Fruit fly (Drosophila melanogaster): Measurements from ENCODE around the gene CG15570.

Gene CG15570

DNA sequence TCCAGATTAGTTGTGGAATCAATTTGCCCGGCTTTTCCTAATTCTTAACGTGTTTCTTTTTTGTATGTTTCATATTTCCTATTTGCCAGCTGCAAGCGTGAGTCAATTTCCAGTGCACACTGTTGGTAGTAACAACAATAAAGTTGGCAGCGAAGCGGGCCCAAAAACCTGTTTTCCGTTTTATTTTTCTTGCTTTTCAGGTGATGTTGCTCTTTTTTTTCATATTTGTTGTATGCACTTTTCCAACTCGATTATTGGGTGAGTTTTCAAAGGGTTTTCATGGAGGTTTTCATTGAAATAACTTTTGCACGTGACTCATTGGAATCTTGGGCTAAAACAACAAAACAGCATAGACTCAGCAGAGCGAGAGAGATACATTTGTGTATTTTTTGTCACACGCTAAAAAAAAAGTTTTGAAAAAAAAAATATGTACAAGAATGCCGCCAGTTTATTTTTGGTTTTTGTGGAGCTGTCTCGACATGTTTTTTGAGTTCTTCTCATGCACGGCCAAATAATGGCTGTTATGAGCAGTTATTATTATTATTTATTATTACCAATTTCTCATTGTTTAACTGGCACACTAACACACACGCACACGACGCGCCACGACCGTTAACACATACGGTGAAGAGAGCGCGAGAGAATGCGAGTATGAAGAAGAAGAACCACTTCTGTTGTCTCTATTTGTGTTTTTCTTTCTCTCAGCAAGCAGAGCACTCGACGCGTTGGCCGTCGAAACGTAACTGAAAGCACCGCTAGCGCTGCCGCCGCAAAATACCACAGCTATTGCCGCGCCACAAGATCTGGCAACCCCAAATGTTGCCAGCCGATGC, 12.4 kb upstream of the CG15570 start, which contains the start of gene Fas2:
Gene Fas2, minus strand, starts transcription at position 748 of the 833 bp plus-strand sequence.
- TF ChIP-seq CG11617 (GFP tag; optimal IDR thresholded peaks at IDR 0.05) = peak; percentile 30
- TF ChIP-seq kay (GFP tag; ENCODE audit: borderline replicate concordance) = peak; percentile 61
- peak; percentile 15 for TF ChIP-seq CG33017 (tag; optimal IDR thresholded peaks at IDR 0.05)
- TF ChIP-seq Crg-1 (GFP tag; optimal IDR thresholded peaks at IDR 0.05) = no peak
- TF ChIP-seq CG1620 (GFP tag; optimal IDR thresholded peaks at IDR 0.05) = peak; percentile 50
- peak; percentile 40 for TF ChIP-seq pad (GFP tag; optimal IDR thresholded peaks at IDR 0.05)
- TF ChIP-seq bab1 (GFP tag; optimal IDR thresholded peaks at IDR 0.05) = peak; percentile 64
- TF ChIP-seq ovo (GFP tag; optimal IDR thresholded peaks at IDR 0.05) = peak; percentile 20
- TF ChIP-seq CG7101 (tag; optimal IDR thresholded peaks at IDR 0.05) = peak; percentile 74
- no peak for TF ChIP-seq cic (GFP tag; optimal IDR thresholded peaks at IDR 0.05)
- TF ChIP-seq Hr96 (GFP tag; optimal IDR thresholded peaks at IDR 0.05) = peak; percentile 50
- TF ChIP-seq cnc (optimal IDR thresholded peaks at IDR 0.05) = no peak
- no peak for TF ChIP-seq toe (GFP tag; optimal IDR thresholded peaks at IDR 0.05)
- no peak for TF ChIP-seq CG7045 (GFP tag; optimal IDR thresholded peaks at IDR 0.05)
- TF ChIP-seq Clk (GFP tag; optimal IDR thresholded peaks at IDR 0.05) = no peak
- no peak for TF ChIP-seq CG12768 (GFP tag; optimal IDR thresholded peaks at IDR 0.05)
- TF ChIP-seq CG14711 (tag; optimal IDR thresholded peaks at IDR 0.05) = peak; percentile 53
- peak; percentile 65 for TF ChIP-seq Mnt (GFP tag; optimal IDR thresholded peaks at IDR 0.05)
- TF ChIP-seq tj (GFP tag; optimal IDR thresholded peaks at IDR 0.05) = peak; percentile 56
- TF ChIP-seq CG5204 (GFP tag; optimal IDR thresholded peaks at IDR 0.05) = no peak

- TF ChIP-seq cic (GFP tag; optimal IDR thresholded peaks at IDR 0.05) (no peak), cnc (optimal IDR thresholded peaks at IDR 0.05) (no peak)
Observed at dm6 chrX:4206764-4207163, 11.2 kb upstream of the CG15570 start.

DNA sequence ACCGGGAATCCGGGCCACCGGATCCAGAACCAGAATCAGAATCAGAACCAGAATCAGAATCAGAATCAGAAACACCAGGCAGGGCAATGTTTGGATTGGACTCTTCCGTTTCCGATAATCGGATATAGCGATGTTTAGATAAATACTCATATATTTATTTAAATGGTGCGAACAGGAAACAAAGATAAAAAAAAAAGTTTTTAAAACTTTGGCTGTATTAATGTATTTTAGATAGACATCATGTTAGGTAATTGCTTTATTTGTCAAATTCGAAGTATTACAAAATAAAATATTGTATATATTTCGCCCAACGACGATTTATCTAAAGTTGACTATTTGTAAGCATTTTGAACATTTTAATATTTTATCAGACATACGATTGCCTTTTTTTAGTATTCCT, 5.2 kb upstream of the CG15570 start, which contains the start of gene CG43288:
Gene CG43288, plus strand, starts transcription at position 301 of the 400 bp plus-strand sequence.
- TF ChIP-seq cnc (optimal IDR thresholded peaks at IDR 0.05) = no peak
- TF ChIP-seq Hr96 (GFP tag; optimal IDR thresholded peaks at IDR 0.05) = no peak
- TF ChIP-seq CG12768 (GFP tag; optimal IDR thresholded peaks at IDR 0.05) = no peak
- TF ChIP-seq Clk (GFP tag; optimal IDR thresholded peaks at IDR 0.05) = no peak
- no peak for TF ChIP-seq CG7045 (GFP tag; optimal IDR thresholded peaks at IDR 0.05)
- no peak for TF ChIP-seq cic (GFP tag; optimal IDR thresholded peaks at IDR 0.05)
- no peak for TF ChIP-seq tj (GFP tag; optimal IDR thresholded peaks at IDR 0.05)
- TF ChIP-seq CG5204 (GFP tag; optimal IDR thresholded peaks at IDR 0.05) = no peak
- TF ChIP-seq ovo (GFP tag; optimal IDR thresholded peaks at IDR 0.05) = no peak
- no peak for TF ChIP-seq CG1620 (GFP tag; optimal IDR thresholded peaks at IDR 0.05)
- TF ChIP-seq toe (GFP tag; optimal IDR thresholded peaks at IDR 0.05) = no peak
- no peak for TF ChIP-seq CG33017 (tag; optimal IDR thresholded peaks at IDR 0.05)
- TF ChIP-seq bab1 (GFP tag; optimal IDR thresholded peaks at IDR 0.05) = no peak

- TF ChIP-seq CG33017 (tag; optimal IDR thresholded peaks at IDR 0.05) (no peak), CG14711 (tag; optimal IDR thresholded peaks at IDR 0.05) (no peak), tj (GFP tag; optimal IDR thresholded peaks at IDR 0.05) (no peak), ovo (GFP tag; optimal IDR thresholded peaks at IDR 0.05) (no peak), CG7101 (tag; optimal IDR thresholded peaks at IDR 0.05) (no peak), Clk (GFP tag; optimal IDR thresholded peaks at IDR 0.05) (no peak)
Observed at dm6 chrX:4214371-4214770, 3.6 kb upstream of the CG15570 start.

- TF ChIP-seq CG7045 (GFP tag; optimal IDR thresholded peaks at IDR 0.05) = no peak
- TF ChIP-seq Mnt (GFP tag; optimal IDR thresholded peaks at IDR 0.05) = no peak
- no peak for TF ChIP-seq pad (GFP tag; optimal IDR thresholded peaks at IDR 0.05)
- no peak for TF ChIP-seq Crg-1 (GFP tag; optimal IDR thresholded peaks at IDR 0.05)
- TF ChIP-seq CG7101 (tag; optimal IDR thresholded peaks at IDR 0.05) = no peak
- no peak for TF ChIP-seq toe (GFP tag; optimal IDR thresholded peaks at IDR 0.05)
- TF ChIP-seq CG1620 (GFP tag; optimal IDR thresholded peaks at IDR 0.05) = no peak
- no peak for TF ChIP-seq bab1 (GFP tag; optimal IDR thresholded peaks at IDR 0.05)
- TF ChIP-seq cic (GFP tag; optimal IDR thresholded peaks at IDR 0.05) = no peak
- no peak for TF ChIP-seq ovo (GFP tag; optimal IDR thresholded peaks at IDR 0.05)
- TF ChIP-seq CG11617 (GFP tag; optimal IDR thresholded peaks at IDR 0.05) = no peak
- no peak for TF ChIP-seq CG33017 (tag; optimal IDR thresholded peaks at IDR 0.05)
Observed at dm6 chrX:4217294-4217693, 676 bp upstream of the CG15570 start, which contains the start of gene CG15571. TSS of gene CG15571 (minus strand) at chrX:4217394.

dm6 chrX:4225020-4225419, 7.0 kb downstream of the CG15570 start:
- TF ChIP-seq ovo (GFP tag; optimal IDR thresholded peaks at IDR 0.05) (no peak), CG7101 (tag; optimal IDR thresholded peaks at IDR 0.05) (no peak), CG7045 (GFP tag; optimal IDR thresholded peaks at IDR 0.05) (no peak), Mnt (GFP tag; optimal IDR thresholded peaks at IDR 0.05) (no peak), CG12768 (GFP tag; optimal IDR thresholded peaks at IDR 0.05) (no peak), CG1620 (GFP tag; optimal IDR thresholded peaks at IDR 0.05) (no peak), Crg-1 (GFP tag; optimal IDR thresholded peaks at IDR 0.05) (no peak), Hr96 (GFP tag; optimal IDR thresholded peaks at IDR 0.05) (no peak), kay (GFP tag; ENCODE audit: borderline replicate concordance) (no peak), CG14711 (tag; optimal IDR thresholded peaks at IDR 0.05) (no peak), CG11617 (GFP tag; optimal IDR thresholded peaks at IDR 0.05) (no peak), cnc (optimal IDR thresholded peaks at IDR 0.05) (no peak), Clk (GFP tag; optimal IDR thresholded peaks at IDR 0.05) (no peak), pad (GFP tag; optimal IDR thresholded peaks at IDR 0.05) (no peak), bab1 (GFP tag; optimal IDR thresholded peaks at IDR 0.05) (no peak), toe (GFP tag; optimal IDR thresholded peaks at IDR 0.05) (no peak)
